Worm (Caenorhabditis elegans): ENCODE data around the gene K10D11.3.

K10D11.3 gene

DNA sequence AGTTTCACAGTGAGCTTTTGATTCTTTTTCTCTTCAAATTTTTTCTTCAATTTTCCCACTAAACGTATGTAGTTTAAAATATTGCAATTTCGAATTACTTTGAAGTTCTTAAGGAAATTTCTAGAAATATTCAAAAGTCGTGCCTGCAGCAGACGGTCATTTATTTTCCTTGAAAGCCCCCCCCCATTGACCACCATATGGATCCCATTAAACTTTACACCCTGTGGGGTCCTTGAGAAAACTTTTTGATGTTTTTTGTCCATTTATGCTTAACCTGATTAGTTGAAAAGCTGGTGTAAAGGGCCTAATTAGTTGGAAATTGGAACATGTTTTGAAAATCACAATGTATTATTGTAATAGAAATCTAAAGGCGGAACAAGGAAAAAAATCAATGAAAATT lies 23.6 kb upstream of the K10D11.3 start:
- no peak for TF ChIP-seq mab-5 (tag; optimal IDR thresholded peaks at IDR 0.05)
- no peak for TF ChIP-seq crh-2 (tag; optimal IDR thresholded peaks at IDR 0.05)
- TF ChIP-seq elt-3 (tag; optimal IDR thresholded peaks at IDR 0.05): no peak
- TF ChIP-seq nhr-12 (tag; optimal IDR thresholded peaks at IDR 0.05): no peak
- TF ChIP-seq nhr-11 (tag; optimal IDR thresholded peaks at IDR 0.05): no peak
- TF ChIP-seq unc-62 (GFP tag; optimal IDR thresholded peaks at IDR 0.05): no peak
- TF ChIP-seq aly-2 (tag; optimal IDR thresholded peaks at IDR 0.05): no peak
- no peak for TF ChIP-seq ceh-82 (tag; optimal IDR thresholded peaks at IDR 0.05)
- TF ChIP-seq lin-13 (GFP tag; optimal IDR thresholded peaks at IDR 0.05): no peak
- TF ChIP-seq nhr-23 (tag; optimal IDR thresholded peaks at IDR 0.05): no peak
- TF ChIP-seq elt-1 (tag; optimal IDR thresholded peaks at IDR 0.05): no peak
- no peak for TF ChIP-seq ceh-16 (tag; optimal IDR thresholded peaks at IDR 0.05)
- no peak for TF ChIP-seq ama-1 (optimal IDR thresholded peaks at IDR 0.05)

DNA sequence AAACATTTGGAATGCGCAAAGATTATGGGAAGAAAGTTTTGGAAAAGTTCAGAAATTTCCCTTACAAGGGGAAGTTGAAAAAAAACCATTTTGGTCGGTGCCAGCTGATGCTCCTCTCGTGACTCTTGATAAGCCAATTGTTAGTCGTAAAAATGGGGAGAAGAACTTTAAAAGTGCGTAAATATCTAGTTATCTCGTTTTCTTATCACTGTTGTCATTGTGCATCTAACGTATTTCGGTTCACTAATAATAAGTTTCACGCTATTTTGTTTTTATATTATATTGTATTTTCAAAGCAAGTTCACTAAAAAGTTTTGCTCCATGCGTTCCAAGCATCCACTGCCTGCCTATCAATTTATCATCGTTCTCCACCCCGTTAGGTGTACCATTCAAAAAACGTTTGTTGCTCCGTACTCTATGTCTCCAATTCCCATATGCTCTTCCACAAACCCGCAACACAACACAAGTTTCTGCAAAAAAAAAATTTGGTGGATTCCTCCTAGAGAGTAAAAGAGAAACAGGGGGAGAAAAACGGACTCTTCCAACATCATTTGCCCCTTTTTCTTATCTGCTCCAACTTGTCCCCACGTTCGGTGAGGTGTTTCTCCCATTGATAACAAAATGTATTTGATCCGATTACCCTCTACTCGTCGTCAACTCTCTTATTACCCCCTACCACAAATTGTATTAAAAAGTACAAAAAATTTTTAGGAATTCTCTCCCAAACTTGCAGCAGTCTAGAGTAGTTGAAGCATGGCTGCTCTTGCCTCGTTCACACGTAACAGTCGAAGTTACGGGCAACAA lies 22.7 kb upstream of the K10D11.3 start, which contains the start of gene mbk-2:
Gene mbk-2, plus strand, starts transcription at position 754 of the 804 bp plus-strand sequence.
- TF ChIP-seq elt-3 (tag; optimal IDR thresholded peaks at IDR 0.05) (no peak), ceh-82 (tag; optimal IDR thresholded peaks at IDR 0.05) (no peak), peb-1 (tag; optimal IDR thresholded peaks at IDR 0.05) (no peak), ztf-11 (tag; optimal IDR thresholded peaks at IDR 0.05) (no peak), ama-1 (optimal IDR thresholded peaks at IDR 0.05) (no peak), lin-11 (tag; optimal IDR thresholded peaks at IDR 0.05) (no peak), alr-1 (tag; optimal IDR thresholded peaks at IDR 0.05) (no peak), lin-13 (GFP tag; optimal IDR thresholded peaks at IDR 0.05) (no peak), mbf-1 (tag; optimal IDR thresholded peaks at IDR 0.05) (no peak), nhr-10 (tag; optimal IDR thresholded peaks at IDR 0.05) (no peak), unc-62 (GFP tag; optimal IDR thresholded peaks at IDR 0.05) (no peak), mab-5 (tag; optimal IDR thresholded peaks at IDR 0.05) (no peak), fos-1 (tag; optimal IDR thresholded peaks at IDR 0.05) (peak; percentile 6), nhr-11 (tag; optimal IDR thresholded peaks at IDR 0.05) (no peak), snpc-4 (tag; optimal IDR thresholded peaks at IDR 0.05) (no peak), lsy-2 (tag; optimal IDR thresholded peaks at IDR 0.05) (no peak), nhr-12 (tag; optimal IDR thresholded peaks at IDR 0.05) (no peak), dmd-4 (tag; optimal IDR thresholded peaks at IDR 0.05) (no peak), sma-9 (GFP tag; optimal IDR thresholded peaks at IDR 0.05) (peak; percentile 57), sma-9 (tag; optimal IDR thresholded peaks at IDR 0.05) (no peak), F13H6.1 (tag; optimal IDR thresholded peaks at IDR 0.05) (no peak), gmeb-1 (tag; optimal IDR thresholded peaks at IDR 0.05) (no peak), mdl-1 (tag; optimal IDR thresholded peaks at IDR 0.05) (no peak), nhr-25 (tag; optimal IDR thresholded peaks at IDR 0.05) (no peak), unc-55 (GFP tag; optimal IDR thresholded peaks at IDR 0.05) (no peak), nhr-23 (tag; optimal IDR thresholded peaks at IDR 0.05) (no peak), crh-2 (tag; optimal IDR thresholded peaks at IDR 0.05) (peak; percentile 3), sem-4 (tag; optimal IDR thresholded peaks at IDR 0.05) (no peak)

DNA sequence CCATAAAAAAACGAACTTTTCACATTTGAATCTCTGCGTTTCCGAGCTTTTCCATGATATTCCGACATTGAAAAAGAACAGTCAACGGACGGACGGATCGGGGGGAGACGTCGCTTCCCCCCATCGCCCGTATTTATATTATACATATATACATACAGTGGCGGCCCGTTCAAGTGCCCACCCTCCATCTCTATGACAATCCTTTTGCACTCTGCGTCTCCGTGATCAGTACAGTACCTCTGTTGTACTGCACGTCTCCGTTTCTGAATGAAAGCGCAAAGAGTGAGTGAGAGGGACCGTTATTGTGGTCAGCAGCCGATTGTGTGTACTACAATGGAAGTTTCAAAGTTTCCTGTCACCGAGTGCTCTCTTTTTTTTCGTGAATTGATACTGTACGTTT lies 13.2 kb upstream of the K10D11.3 start:
- TF ChIP-seq unc-55 (GFP tag; optimal IDR thresholded peaks at IDR 0.05) (no peak), lin-39 (tag; optimal IDR thresholded peaks at IDR 0.05) (no peak), ama-1 (optimal IDR thresholded peaks at IDR 0.05) (no peak), ceh-82 (tag; optimal IDR thresholded peaks at IDR 0.05) (no peak), nhr-237 (tag; optimal IDR thresholded peaks at IDR 0.05) (no peak), elt-3 (tag; optimal IDR thresholded peaks at IDR 0.05) (no peak), nhr-10 (tag; optimal IDR thresholded peaks at IDR 0.05) (no peak), nhr-21 (tag; optimal IDR thresholded peaks at IDR 0.05) (no peak), alr-1 (tag; optimal IDR thresholded peaks at IDR 0.05) (no peak), mdl-1 (tag; optimal IDR thresholded peaks at IDR 0.05) (no peak), aly-2 (tag; optimal IDR thresholded peaks at IDR 0.05) (no peak), ztf-1 (GFP tag; conservative IDR thresholded peaks at IDR 0.05) (no peak)

ce11 chrIV:12997560-12997959 lies 11.6 kb upstream of the K10D11.3 start:
- TF ChIP-seq sma-9 (GFP tag; optimal IDR thresholded peaks at IDR 0.05) (peak; percentile 47), sma-9 (tag; optimal IDR thresholded peaks at IDR 0.05) (no peak), blmp-1 (tag; optimal IDR thresholded peaks at IDR 0.05; ENCODE audit: insufficient read depth) (peak; percentile 10), nhr-77 (tag; optimal IDR thresholded peaks at IDR 0.05) (no peak), nhr-129 (tag; optimal IDR thresholded peaks at IDR 0.05) (peak; percentile 34), elt-1 (tag; optimal IDR thresholded peaks at IDR 0.05) (no peak)

All from whole organism, L2 larva.